Fruit fly (Drosophila melanogaster): ENCODE data around the gene CG46412.

CG46412 gene

dm6 chr3L:11587720-11588580 is 24.1 kb upstream of the CG46412 start, which contains the start of gene rt (continued):
- TF ChIP-seq cyc (GFP tag; optimal IDR thresholded peaks at IDR 0.05) (peak; percentile 77), CG7368 (GFP tag; optimal IDR thresholded peaks at IDR 0.05) (peak; percentile 84), Hr39 (GFP tag; optimal IDR thresholded peaks at IDR 0.05) (peak; percentile 62), CG11294 (GFP tag; IDR thresholded peaks at IDR 0.05) (peak; percentile 56; the same call in 1 of the 2 replicates), CG6854 (GFP tag; optimal IDR thresholded peaks at IDR 0.05) (peak; percentile 81), Gug (GFP tag; IDR thresholded peaks at IDR 0.05) (peak; percentile 63), CG10631 (GFP tag; optimal IDR thresholded peaks at IDR 0.05) (peak; percentile 80), dac (GFP tag; optimal IDR thresholded peaks at IDR 0.05) (peak; percentile 72), Ets21C (GFP tag; optimal IDR thresholded peaks at IDR 0.05) (peak; percentile 73), CG6792 (GFP tag; optimal IDR thresholded peaks at IDR 0.05) (peak; percentile 80), Met (GFP tag; optimal IDR thresholded peaks at IDR 0.05) (peak; percentile 87), CG9139 (GFP tag; optimal IDR thresholded peaks at IDR 0.05) (peak; percentile 82), CG6163 (GFP tag; IDR thresholded peaks at IDR 0.05) (peak; percentile 78; the same call in 2 of the 3 replicates), CG3032 (tag; optimal IDR thresholded peaks at IDR 0.05) (peak; percentile 94), svp (GFP tag) (peak; percentile 92)

dm6 chr3L:11586794-11587462 is 23.1 kb upstream of the CG46412 start:
- TF ChIP-seq CG11902 (GFP tag; optimal IDR thresholded peaks at IDR 0.05), result no peak
- no peak for TF ChIP-seq CG6792 (GFP tag; optimal IDR thresholded peaks at IDR 0.05)
- TF ChIP-seq vri (GFP tag; optimal IDR thresholded peaks at IDR 0.05), result peak; percentile 7
- no peak for TF ChIP-seq Hr39 (GFP tag; optimal IDR thresholded peaks at IDR 0.05)
- peak; percentile 87 for TF ChIP-seq Blimp-1 (GFP tag; optimal IDR thresholded peaks at IDR 0.05)
- no peak for TF ChIP-seq net (GFP tag; optimal IDR thresholded peaks at IDR 0.05)
- no peak for TF ChIP-seq CG6276 (GFP tag; optimal IDR thresholded peaks at IDR 0.05)
- no peak for TF ChIP-seq Ets96B (tag; optimal IDR thresholded peaks at IDR 0.05)
- no peak for TF ChIP-seq CG6808 (GFP tag; optimal IDR thresholded peaks at IDR 0.05)
- no peak for TF ChIP-seq CG6163 (GFP tag; IDR thresholded peaks at IDR 0.05)
- no peak for TF ChIP-seq CG1621 (tag; optimal IDR thresholded peaks at IDR 0.05)
- no peak for TF ChIP-seq CG9139 (GFP tag; optimal IDR thresholded peaks at IDR 0.05)
- no peak for TF ChIP-seq Hr38 (GFP tag; optimal IDR thresholded peaks at IDR 0.05)
- TF ChIP-seq CG15336 (GFP tag; IDR thresholded peaks at IDR 0.05), result peak; percentile 49; the same call in 1 of the 2 replicates
- TF ChIP-seq CG3032 (tag; optimal IDR thresholded peaks at IDR 0.05), result no peak
- TF ChIP-seq CG4318 (GFP tag; optimal IDR thresholded peaks at IDR 0.05), result no peak
- TF ChIP-seq svp (GFP tag), result no peak
- TF ChIP-seq pdm3 (GFP tag; optimal IDR thresholded peaks at IDR 0.05), result no peak
- no peak for TF ChIP-seq fd59A (GFP tag; optimal IDR thresholded peaks at IDR 0.05)

- TF ChIP-seq Smox (GFP tag; optimal IDR thresholded peaks at IDR 0.05) (no peak), CG10631 (GFP tag; optimal IDR thresholded peaks at IDR 0.05) (no peak), CG6276 (GFP tag; optimal IDR thresholded peaks at IDR 0.05) (no peak), lz (GFP tag; optimal IDR thresholded peaks at IDR 0.05) (no peak), dsx (GFP tag; optimal IDR thresholded peaks at IDR 0.05; ENCODE audit: poor library complexity, severe bottlenecking) (no peak), Hr38 (GFP tag; optimal IDR thresholded peaks at IDR 0.05) (no peak), CG3919 (GFP tag; optimal IDR thresholded peaks at IDR 0.05) (no peak), vri (GFP tag; optimal IDR thresholded peaks at IDR 0.05) (no peak), CG11294 (GFP tag; IDR thresholded peaks at IDR 0.05) (no peak), Sox14 (GFP tag; optimal IDR thresholded peaks at IDR 0.05) (no peak), topi (GFP tag; optimal IDR thresholded peaks at IDR 0.05) (no peak), Hr39 (GFP tag; optimal IDR thresholded peaks at IDR 0.05) (no peak), Eip75B (GFP tag; optimal IDR thresholded peaks at IDR 0.05) (no peak)
Measured at dm6 chr3L:11583964-11584363, 20.1 kb upstream of the CG46412 start, which contains the start of gene CG32086. Gene CG32086, minus strand, starts transcription at chr3L:11584064.
